Fruit fly (Drosophila melanogaster) whole organism, prepupa: ENCODE results near the gene Rpn12R.

ENCODE experiments used
- CG10631 ChIP-seq: fragments of 200-800 bp; sonication (Bioruptor generic); optimal IDR thresholded peaks from 2 replicates; lab custom pipeline; 2016; ENCODE audit warnings: missing biosample characterization, missing genetic modification characterization
- CG10669 ChIP-seq: fragments of 200-800 bp; sonication (Bioruptor generic); optimal IDR thresholded peaks from 3 replicates; lab custom pipeline; 2018; ENCODE audit warnings: missing biosample characterization, mild to moderate bottlenecking, missing genetic modification characterization, moderate library complexity
- CG11294 ChIP-seq: fragments of 200-800 bp; sonication (Bioruptor generic); IDR thresholded peaks from 2 replicates; pipeline ENCODE4 v1.3.6; 2022; ENCODE audit warnings: missing biosample characterization, missing genetic modification characterization
- CG11762 ChIP-seq: fragments of 200-800 bp; sonication (Bioruptor generic); optimal IDR thresholded peaks from 3 replicates; lab custom pipeline; 2016; ENCODE audit warnings: missing biosample characterization, missing genetic modification characterization; ENCODE audit not compliant: insufficient read depth
- CG11902 ChIP-seq: fragments of 200-800 bp; sonication (Bioruptor generic); optimal IDR thresholded peaks from 3 replicates; lab custom pipeline; 2016; ENCODE audit warnings: missing biosample characterization, missing genetic modification characterization
- CG15336 ChIP-seq: fragments of 200-800 bp; sonication (Bioruptor generic); IDR thresholded peaks from 2 replicates; pipeline ENCODE4 v1.3.6; 2022; ENCODE audit warnings: missing biosample characterization, missing genetic modification characterization
- CG3032 ChIP-seq: fragments of 200-800 bp; optimal IDR thresholded peaks from 2 replicates; lab custom pipeline; 2019; ENCODE audit warnings: missing biosample characterization, mild to moderate bottlenecking, missing genetic modification characterization, moderate library complexity
- CG31627 ChIP-seq: fragments of 200-800 bp; sonication (Bioruptor generic); optimal IDR thresholded peaks from 3 replicates; lab custom pipeline; 2016; ENCODE audit warnings: missing biosample characterization, missing genetic modification characterization
- CG3919 ChIP-seq: fragments of 200-800 bp; sonication (Bioruptor generic); optimal IDR thresholded peaks from 3 replicates; lab custom pipeline; 2016; ENCODE audit warnings: missing biosample characterization, missing genetic modification characterization
- CG4318 ChIP-seq: fragments of 200-800 bp; sonication (Bioruptor generic); optimal IDR thresholded peaks from 3 replicates; lab custom pipeline; 2017; ENCODE audit warnings: missing biosample characterization, mild to moderate bottlenecking, missing genetic modification characterization
- CG6163 ChIP-seq: fragments of 200-800 bp; sonication (Bioruptor generic); IDR thresholded peaks from 3 replicates; pipeline ENCODE4 v1.3.6; 2022; ENCODE audit warnings: missing biosample characterization, missing genetic modification characterization
- CG6808 ChIP-seq: fragments of 200-800 bp; sonication (Bioruptor generic); optimal IDR thresholded peaks from 3 replicates; lab custom pipeline; 2017; ENCODE audit warnings: missing biosample characterization, missing genetic modification characterization, mild to moderate bottlenecking, moderate library complexity, missing genetic modification reagents
- CG6854 ChIP-seq: fragments of 200-800 bp; sonication (Bioruptor generic); optimal IDR thresholded peaks from 2 replicates; lab custom pipeline; 2017; ENCODE audit warnings: missing biosample characterization, mild to moderate bottlenecking, missing genetic modification characterization
- CG7368 ChIP-seq: fragments of 200-800 bp; sonication (Bioruptor generic); optimal IDR thresholded peaks from 3 replicates; lab custom pipeline; 2016; ENCODE audit warnings: missing biosample characterization, missing genetic modification characterization
- CG9139 ChIP-seq: fragments of 200-800 bp; sonication (Bioruptor generic); optimal IDR thresholded peaks from 3 replicates; lab custom pipeline; 2017; ENCODE audit warnings: missing biosample characterization, mild to moderate bottlenecking, missing genetic modification characterization
- Eip78C ChIP-seq: fragments of 200-800 bp; sonication (Bioruptor generic); peaks from one replicate; lab custom pipeline; 2016; ENCODE audit warnings: missing biosample characterization, missing genetic modification characterization
- Eip93F ChIP-seq: fragments of 200-800 bp; sonication (Bioruptor generic); optimal IDR thresholded peaks from 2 replicates; lab custom pipeline; 2016; ENCODE audit warnings: missing biosample characterization, mild to moderate bottlenecking, missing genetic modification characterization
- Ets96B ChIP-seq: fragments of 200-800 bp; optimal IDR thresholded peaks from 2 replicates; lab custom pipeline; 2019; ENCODE audit warnings: missing biosample characterization, mild to moderate bottlenecking, missing genetic modification characterization, moderate library complexity
- Gug ChIP-seq: fragments of 200-800 bp; sonication (Bioruptor generic); IDR thresholded peaks from 2 replicates; pipeline ENCODE4 v1.3.6; 2022; ENCODE audit warnings: missing biosample characterization, missing genetic modification characterization
- Hr39 ChIP-seq: fragments of 200-800 bp; sonication (Bioruptor generic); optimal IDR thresholded peaks from 2 replicates; lab custom pipeline; 2016; ENCODE audit warnings: missing biosample characterization, missing genetic modification characterization
- Lpt ChIP-seq: fragments of 200-800 bp; sonication (Bioruptor generic); optimal IDR thresholded peaks from 3 replicates; lab custom pipeline; 2016; ENCODE audit warnings: missing biosample characterization, missing genetic modification characterization
- Met ChIP-seq: fragments of 200-800 bp; sonication (Bioruptor generic); optimal IDR thresholded peaks from 3 replicates; lab custom pipeline; 2016; ENCODE audit warnings: missing biosample characterization, missing genetic modification characterization
- Smox ChIP-seq: fragments of 200-800 bp; sonication (Bioruptor generic); optimal IDR thresholded peaks from 3 replicates; lab custom pipeline; 2016; ENCODE audit warnings: missing biosample characterization, missing genetic modification characterization
- Sox14 ChIP-seq: fragments of 200-800 bp; sonication (Bioruptor generic); optimal IDR thresholded peaks from 3 replicates; lab custom pipeline; 2016; ENCODE audit warnings: missing biosample characterization, missing genetic modification characterization
- cyc ChIP-seq: fragments of 200-800 bp; sonication (Bioruptor generic); optimal IDR thresholded peaks from 3 replicates; lab custom pipeline; 2016; ENCODE audit warnings: missing biosample characterization, missing genetic modification characterization
- eg ChIP-seq: fragments of 200-800 bp; sonication (Bioruptor generic); IDR thresholded peaks from 3 replicates; pipeline ENCODE4 v1.3.6; 2022; ENCODE audit warnings: missing biosample characterization, missing genetic modification characterization
- esn ChIP-seq: fragments of 200-800 bp; sonication (Bioruptor generic); optimal IDR thresholded peaks from 2 replicates; lab custom pipeline; 2016; ENCODE audit warnings: missing biosample characterization, mild to moderate bottlenecking, missing genetic modification characterization, moderate library complexity
- fkh ChIP-seq: fragments of 200-800 bp; sonication (Bioruptor generic); optimal IDR thresholded peaks from 3 replicates; lab custom pipeline; 2017; ENCODE audit warnings: missing biosample characterization, mild to moderate bottlenecking, missing genetic modification characterization, moderate library complexity
- salr ChIP-seq, 2 experiments: fragments of 200-800 bp; sonication (Bioruptor generic); optimal IDR thresholded peaks; 3 replicates each; lab custom pipeline; 2016 to 2018; ENCODE audit warnings: missing biosample characterization in 2 of 2, missing genetic modification characterization in 2 of 2, mild to moderate bottlenecking in 1 of 2
- spab ChIP-seq: fragments of 200-800 bp; sonication (Bioruptor generic); optimal IDR thresholded peaks from 2 replicates; lab custom pipeline; 2017; ENCODE audit warnings: missing biosample characterization, mild to moderate bottlenecking, missing genetic modification characterization, missing genetic modification reagents
- ss ChIP-seq, 2 experiments: fragments of 200-800 bp; sonication (Bioruptor generic); optimal IDR thresholded peaks; 2 replicates in 1 of 2; 3 replicates in 1 of 2; lab custom pipeline; 2017 to 2018; ENCODE audit warnings: mild to moderate bottlenecking in 2 of 2, missing biosample characterization in 2 of 2, missing genetic modification characterization in 2 of 2, moderate library complexity in 1 of 2
- svp ChIP-seq: fragments of 200-800 bp; sonication (Bioruptor generic); peaks from one replicate; lab custom pipeline; 2016; ENCODE audit warnings: missing biosample characterization, missing genetic modification characterization
- topi ChIP-seq: fragments of 200-800 bp; sonication (Bioruptor generic); optimal IDR thresholded peaks from 3 replicates; lab custom pipeline; 2016; ENCODE audit warnings: missing biosample characterization, missing genetic modification characterization
- vri ChIP-seq: fragments of 200-800 bp; sonication (Bioruptor generic); optimal IDR thresholded peaks from 3 replicates; lab custom pipeline; 2016; ENCODE audit warnings: missing biosample characterization, mild to moderate bottlenecking, missing genetic modification characterization

Gene Rpn12R

DNA sequence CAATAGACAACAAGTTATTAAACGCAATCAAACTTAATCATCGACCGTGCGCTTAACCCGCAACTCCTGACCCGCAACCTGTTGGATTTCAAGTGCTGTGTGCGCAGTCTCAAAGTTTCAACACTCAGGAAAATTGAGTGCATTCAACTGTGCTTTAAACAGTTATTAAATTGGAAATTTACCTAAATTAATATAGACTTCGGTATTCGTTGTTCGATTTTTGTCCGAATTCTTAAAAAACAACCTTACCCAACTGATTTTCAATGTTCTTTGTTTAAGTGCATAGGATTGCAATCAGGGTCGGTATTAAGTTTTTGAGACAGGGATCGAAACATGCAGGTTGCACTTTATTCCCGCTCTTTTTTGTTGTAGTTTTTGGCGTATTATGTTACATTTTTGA is 37.3 kb downstream of the Rpn12R start (continued):
- peak; percentile 43 for TF ChIP-seq CG7368 (GFP tag; lab: Kevin White, UChicago)
- no peak for TF ChIP-seq CG9139 (GFP tag; lab: Kevin White, UChicago)
- peak; percentile 39 for TF ChIP-seq CG31627 (GFP tag; lab: Kevin White, UChicago)
- peak; percentile 82 for TF ChIP-seq CG6163 (GFP tag; lab: Robert Waterston, UW)
- TF ChIP-seq ss (GFP tag; optimal IDR thresholded peaks at IDR 0.05; lab: Kevin White, UChicago), result no peak
- TF ChIP-seq Met (GFP tag; lab: Kevin White, UChicago), result peak; percentile 60
- peak in 1 of 2 experiments; percentile 6 for TF ChIP-seq salr (GFP tag; optimal IDR thresholded peaks at IDR 0.05; lab: Kevin White, UChicago)
- TF ChIP-seq cyc, result peak; percentile 51
- no peak for TF ChIP-seq CG6808 (GFP tag; lab: Kevin White, UChicago)
- TF ChIP-seq CG4318 (GFP tag; lab: Kevin White, UChicago), result no peak
- peak; percentile 46 for TF ChIP-seq Smox
- no peak for TF ChIP-seq Eip93F

DNA sequence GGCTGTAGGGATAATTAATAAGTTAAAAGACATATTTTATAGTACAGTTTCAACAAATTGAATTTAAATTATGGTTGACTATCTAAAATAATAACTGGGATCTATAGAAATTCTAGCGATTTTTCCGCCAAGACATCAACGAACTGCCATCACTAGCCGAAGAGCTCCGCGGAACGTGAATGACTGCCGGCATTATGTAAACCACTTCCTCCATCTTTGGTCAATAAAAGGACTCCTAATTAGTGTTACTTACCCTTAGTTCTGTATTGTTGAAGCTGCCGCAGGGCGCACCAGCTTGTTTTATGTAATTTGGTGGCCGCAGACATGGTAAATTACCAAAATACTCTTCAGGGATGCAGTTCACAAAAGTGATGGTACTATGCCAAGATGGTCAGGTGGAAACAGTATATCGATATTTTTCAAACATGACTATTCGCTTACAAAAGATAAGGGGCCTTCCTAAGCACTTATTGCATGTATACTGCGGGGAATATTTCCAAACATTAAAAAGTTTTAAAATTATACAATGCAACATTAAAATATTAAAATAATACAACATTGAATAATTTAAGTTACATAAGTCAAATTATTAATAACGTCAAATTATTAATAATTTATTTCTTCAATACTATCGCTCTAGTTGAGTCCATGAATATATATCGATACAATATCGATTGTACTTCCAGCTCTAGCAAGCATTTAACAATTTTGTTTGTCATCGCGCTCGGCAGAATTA is 42.9 kb downstream of the Rpn12R start, which contains the start of the genes mRpL39 and Prosbeta2:
mRpL39 (minus strand) TSS at position 383 of the 736 bp plus-strand sequence.
Prosbeta2 (plus strand) TSS at position 668 of the 736 bp plus-strand sequence.
- no peak for TF ChIP-seq CG6854 (GFP tag; lab: Kevin White, UChicago)
- no peak for TF ChIP-seq CG3919 (GFP tag; lab: Kevin White, UChicago)
- TF ChIP-seq CG6808 (GFP tag; lab: Kevin White, UChicago), result no peak
- TF ChIP-seq spab (GFP tag; lab: Kevin White, UChicago), result no peak
- TF ChIP-seq CG7368 (GFP tag; lab: Kevin White, UChicago), result no peak
- TF ChIP-seq topi (GFP tag; lab: Kevin White, UChicago), result peak; percentile 33
- no peak for TF ChIP-seq CG6163 (GFP tag; lab: Robert Waterston, UW)
- peak; percentile 56; the same call in 1 of the 2 replicates for TF ChIP-seq CG11294 (GFP tag; lab: Robert Waterston, UW)
- TF ChIP-seq CG3032 (tag; lab: Kevin White, UChicago), result peak; percentile 78
- no peak for TF ChIP-seq Smox
- TF ChIP-seq CG10631, result peak; percentile 63
- TF ChIP-seq fkh, result peak; percentile 6
- peak; percentile 35 for TF ChIP-seq esn (GFP tag; lab: Kevin White, UChicago)
- peak; percentile 62 for TF ChIP-seq CG11902
- TF ChIP-seq Hr39 (GFP tag; lab: Kevin White, UChicago), result no peak
- peak; percentile 51 for TF ChIP-seq CG11762 (GFP tag; lab: Kevin White, UChicago)
- peak; percentile 29 for TF ChIP-seq Ets96B (tag; lab: Kevin White, UChicago)
- TF ChIP-seq Gug (GFP tag; lab: Robert Waterston, UW), result peak; percentile 27; the same call in 1 of the 2 replicates
- peak; percentile 38; the same call in 1 of the 2 replicates for TF ChIP-seq CG15336 (GFP tag; lab: Robert Waterston, UW)
- peak; percentile 55 for TF ChIP-seq svp (GFP tag; lab: Kevin White, UChicago)
- TF ChIP-seq eg (GFP tag; lab: Robert Waterston, UW), result peak; percentile 77
- peak; percentile 23 for TF ChIP-seq Lpt (GFP tag; lab: Kevin White, UChicago)
- TF ChIP-seq cyc, result peak; percentile 38
- no peak for TF ChIP-seq Sox14 (GFP tag; lab: Kevin White, UChicago)
- peak; percentile 29 for TF ChIP-seq CG10669 (GFP tag; lab: Kevin White, UChicago)
- TF ChIP-seq CG31627 (GFP tag; lab: Kevin White, UChicago), result no peak
- peak; percentile 36 for TF ChIP-seq Eip78C (GFP tag; lab: Kevin White, UChicago)

DNA sequence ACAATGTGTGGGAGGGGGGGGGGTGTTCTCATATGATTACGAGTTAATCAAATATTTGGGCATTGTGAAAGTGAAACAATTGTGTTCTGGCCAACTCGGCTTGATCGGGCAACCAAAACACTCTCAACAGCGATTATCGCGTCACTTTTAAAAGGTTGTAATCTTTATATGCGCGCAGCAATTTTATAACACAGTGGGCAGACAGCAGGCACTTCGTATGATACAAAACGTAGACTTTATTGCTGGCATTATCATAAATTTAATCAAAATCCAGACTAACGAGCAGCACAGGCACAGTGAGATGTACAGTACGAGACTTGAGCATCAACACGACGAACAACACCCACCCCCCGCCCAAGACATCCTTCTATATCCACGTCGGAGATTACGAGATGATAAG is 49.6 kb downstream of the Rpn12R start:
- TF ChIP-seq svp (GFP tag; lab: Kevin White, UChicago), result peak; percentile 75
- no peak for TF ChIP-seq CG15336 (GFP tag; lab: Robert Waterston, UW)
- peak; percentile 55 for TF ChIP-seq fkh
- TF ChIP-seq vri (GFP tag; lab: Kevin White, UChicago), result peak; percentile 76
